Worm (Caenorhabditis elegans) whole organism, young adult: ENCODE results near the gene srh-154.

Source experiments
- D2030.7 ChIP-seq: fragments of 200-800 bp; sonication (Bioruptor generic); IDR thresholded peaks from 2 replicates; pipeline ENCODE4 v1.3.6; 2022; ENCODE audit warnings: missing genetic modification reagents, missing genetic modification characterization, missing compliant biosample characterization
- F33H1.4 ChIP-seq: fragments of 200-800 bp; sonication (Bioruptor generic); IDR thresholded peaks from 2 replicates; pipeline ENCODE4 v1.3.6; 2022; ENCODE audit warnings: missing genetic modification reagents, missing genetic modification characterization, missing compliant biosample characterization
- Y53G8AR.9 ChIP-seq: fragments of 200-800 bp; sonication (Bioruptor generic); conservative IDR thresholded peaks from 2 replicates; pipeline ENCODE4 v1.3.6; 2022; ENCODE audit warnings: missing genetic modification reagents, missing genetic modification characterization, missing compliant biosample characterization
- cebp-2 ChIP-seq: fragments of 200-800 bp; sonication (Bioruptor generic); IDR thresholded peaks from 2 replicates; pipeline ENCODE4 v1.3.6; 2022; ENCODE audit warnings: missing genetic modification characterization, missing compliant biosample characterization
- ceh-40 ChIP-seq: fragments of 200-800 bp; sonication (Bioruptor generic); IDR thresholded peaks from 2 replicates; pipeline ENCODE4 v1.3.6; 2022; ENCODE audit warnings: missing genetic modification characterization, missing compliant biosample characterization
- ekl-4 ChIP-seq: fragments of 200-800 bp; sonication (Bioruptor generic); IDR thresholded peaks from 2 replicates; pipeline ENCODE4 v1.3.6; 2022; ENCODE audit warnings: missing genetic modification reagents, missing genetic modification characterization, missing compliant biosample characterization
- nfya-1 ChIP-seq: sonication (generic microtip); optimal IDR thresholded peaks from 2 replicates; lab custom pipeline; 2017; ENCODE audit warnings: antibody characterized with exemption, missing compliant biosample characterization, missing genetic modification characterization, borderline replicate concordance; ENCODE audit not compliant: insufficient read depth
- snpc-4 ChIP-seq, 5 experiments: fragments of 150-350 bp in 1 of 5; sonication (generic microtip) in 4 of 5; optimal IDR thresholded peaks; 2 replicates each; lab custom pipeline; 2014 to 2018; ENCODE audit warnings: missing genetic modification characterization in 5 of 5, missing biosample characterization in 3 of 5, antibody characterized with exemption in 2 of 5, mild to moderate bottlenecking in 2 of 5, missing compliant biosample characterization in 2 of 5, missing genotype in 2 of 5, moderate library complexity in 2 of 5, missing genetic modification reagents in 1 of 5

ce11 chrV:17467881-17468280, 28.4 kb downstream of the srh-154 start:
- TF ChIP-seq cebp-2 (GFP tag; lab: Robert Waterston, UW) (no peak), nfya-1 (tag; lab: Kevin White, UChicago) (no peak), F33H1.4 (no peak), Y53G8AR.9 (GFP tag; lab: Robert Waterston, UW) (no peak), ekl-4 (no peak), D2030.7 (GFP tag; lab: Robert Waterston, UW) (no peak), snpc-4 (GFP tag; optimal IDR thresholded peaks at IDR 0.05; lab: Kevin White, UChicago) (no peak), snpc-4 (tag; optimal IDR thresholded peaks at IDR 0.05; lab: Kevin White, UChicago) (peak in 1 of 4 experiments; percentile 59), ceh-40 (no peak)
